Worm (Caenorhabditis elegans) whole organism, L3 larva: ENCODE data around the gene cit-1.2.

Experiments used
- elt-1 ChIP-seq: fragments of 150-350 bp; optimal IDR thresholded peaks from 2 replicates; lab custom pipeline; 2014; ENCODE audit warnings: missing biosample characterization, missing genetic modification characterization
- elt-3 ChIP-seq, 3 experiments: fragments of 150-350 bp in 1 of 3; sonication (generic microtip) in 2 of 3; optimal IDR thresholded peaks; 2 replicates in 2 of 3; 4 replicates in 1 of 3; lab custom pipeline; 2014 to 2017; ENCODE audit warnings: missing biosample characterization in 3 of 3, missing genetic modification characterization in 3 of 3
- eor-1 ChIP-seq, 2 experiments: fragments of 150-350 bp; optimal IDR thresholded peaks; 2 replicates each; lab custom pipeline; 2014 to 2018; ENCODE audit warnings: missing biosample characterization in 2 of 2, missing genetic modification characterization in 2 of 2
- fos-1 ChIP-seq: fragments of 150-350 bp; optimal IDR thresholded peaks from 2 replicates; lab custom pipeline; 2014; ENCODE audit warnings: missing biosample characterization, missing genetic modification characterization
- hmg-11 ChIP-seq: sonication (generic microtip); optimal IDR thresholded peaks from 2 replicates; lab custom pipeline; 2016; ENCODE audit warnings: missing genetic modification characterization, missing compliant biosample characterization
- jun-1 ChIP-seq: fragments of 150-350 bp; optimal IDR thresholded peaks from 2 replicates; lab custom pipeline; 2014; ENCODE audit warnings: missing biosample characterization, missing genetic modification reagents, missing genetic modification characterization
- mml-1 ChIP-seq: fragments of 150-350 bp; sonication (generic microtip); optimal IDR thresholded peaks from 3 replicates; lab custom pipeline; 2014; ENCODE audit warnings: missing biosample characterization, missing genetic modification characterization
- nhr-28 ChIP-seq: fragments of 150-350 bp; optimal IDR thresholded peaks from 2 replicates; lab custom pipeline; 2014; ENCODE audit warnings: missing biosample characterization, missing genetic modification characterization
- nhr-77 ChIP-seq: fragments of 150-350 bp; optimal IDR thresholded peaks from 2 replicates; lab custom pipeline; 2014; ENCODE audit warnings: missing biosample characterization, missing genetic modification characterization
- sea-2 ChIP-seq: fragments of 150-350 bp; sonication (generic microtip); optimal IDR thresholded peaks from 4 replicates; lab custom pipeline; 2014; ENCODE audit warnings: missing biosample characterization, missing genetic modification reagents, missing genetic modification characterization
- snpc-4 ChIP-seq: fragments of 150-350 bp; optimal IDR thresholded peaks from 2 replicates; lab custom pipeline; 2014; ENCODE audit warnings: missing biosample characterization, missing genetic modification characterization
- zag-1 ChIP-seq: fragments of 150-350 bp; optimal IDR thresholded peaks from 2 replicates; lab custom pipeline; 2014; ENCODE audit warnings: missing biosample characterization, missing genetic modification characterization

ce11 chrIII:8020823-8021332, 10.3 kb downstream of the cit-1.2 start, which contains the start of gene lin-36:
- no peak for TF ChIP-seq elt-1 (tag; lab: Kevin White, UChicago)
- TF ChIP-seq eor-1 (tag; optimal IDR thresholded peaks at IDR 0.05; lab: Kevin White, UChicago): no peak
- peak; percentile 45 for TF ChIP-seq jun-1 (tag; lab: Kevin White, UChicago)
- peak; percentile 86 for TF ChIP-seq hmg-11 (tag; lab: Kevin White, UChicago)
- TF ChIP-seq nhr-28 (tag; lab: Kevin White, UChicago): no peak
- no peak for TF ChIP-seq zag-1
- peak; percentile 74 for TF ChIP-seq sea-2
- no peak for TF ChIP-seq elt-3 (tag; optimal IDR thresholded peaks at IDR 0.05; lab: Kevin White, UChicago)
- no peak for TF ChIP-seq fos-1 (tag; lab: Kevin White, UChicago)
- peak; percentile 64 for TF ChIP-seq snpc-4 (tag; lab: Kevin White, UChicago)
- TF ChIP-seq mml-1: no peak
- no peak for TF ChIP-seq nhr-77 (tag; lab: Kevin White, UChicago)
